Fruit fly (Drosophila melanogaster) whole organism, prepupa: ENCODE data around the gene dpr10.
A peak's percentile ranks its signal among the peaks of the same experiment; 100 is the strongest.

Source experiments
- Blimp-1 ChIP-seq: fragments of 200-800 bp; sonication (Bioruptor generic); optimal IDR thresholded peaks from 3 replicates; lab custom pipeline; 2017; ENCODE audit warnings: missing biosample characterization, missing genetic modification characterization, mild to moderate bottlenecking, moderate library complexity, missing genetic modification reagents
- CG10631 ChIP-seq: fragments of 200-800 bp; sonication (Bioruptor generic); optimal IDR thresholded peaks from 2 replicates; lab custom pipeline; 2016; ENCODE audit warnings: missing biosample characterization, missing genetic modification characterization
- CG10669 ChIP-seq: fragments of 200-800 bp; sonication (Bioruptor generic); optimal IDR thresholded peaks from 3 replicates; lab custom pipeline; 2018; ENCODE audit warnings: missing biosample characterization, mild to moderate bottlenecking, missing genetic modification characterization, moderate library complexity
- CG11294 ChIP-seq: fragments of 200-800 bp; sonication (Bioruptor generic); IDR thresholded peaks from 2 replicates; pipeline ENCODE4 v1.3.6; 2022; ENCODE audit warnings: missing biosample characterization, missing genetic modification characterization
- CG11762 ChIP-seq: fragments of 200-800 bp; sonication (Bioruptor generic); optimal IDR thresholded peaks from 3 replicates; lab custom pipeline; 2016; ENCODE audit warnings: missing biosample characterization, missing genetic modification characterization; ENCODE audit not compliant: insufficient read depth
- CG15336 ChIP-seq: fragments of 200-800 bp; sonication (Bioruptor generic); IDR thresholded peaks from 2 replicates; pipeline ENCODE4 v1.3.6; 2022; ENCODE audit warnings: missing biosample characterization, missing genetic modification characterization
- CG1621 ChIP-seq: fragments of 200-800 bp; sonication (Bioruptor generic); optimal IDR thresholded peaks from 3 replicates; lab custom pipeline; 2018; ENCODE audit warnings: missing biosample characterization, mild to moderate bottlenecking, missing genetic modification characterization
- CG32006 ChIP-seq: fragments of 200-800 bp; sonication (Bioruptor generic); optimal IDR thresholded peaks from 3 replicates; lab custom pipeline; 2017; ENCODE audit warnings: missing biosample characterization, mild to moderate bottlenecking, missing genetic modification characterization
- CG34406 ChIP-seq: fragments of 200-800 bp; sonication (Bioruptor generic); optimal IDR thresholded peaks from 3 replicates; lab custom pipeline; 2016; ENCODE audit warnings: missing biosample characterization, missing genetic modification characterization
- CG3919 ChIP-seq: fragments of 200-800 bp; sonication (Bioruptor generic); optimal IDR thresholded peaks from 3 replicates; lab custom pipeline; 2016; ENCODE audit warnings: missing biosample characterization, missing genetic modification characterization
- CG4318 ChIP-seq: fragments of 200-800 bp; sonication (Bioruptor generic); optimal IDR thresholded peaks from 3 replicates; lab custom pipeline; 2017; ENCODE audit warnings: missing biosample characterization, mild to moderate bottlenecking, missing genetic modification characterization
- CG6276 ChIP-seq: fragments of 200-800 bp; sonication (Bioruptor generic); optimal IDR thresholded peaks from 2 replicates; lab custom pipeline; 2017; ENCODE audit warnings: missing biosample characterization, mild to moderate bottlenecking, missing genetic modification characterization
- CG6792 ChIP-seq: fragments of 200-800 bp; sonication (Bioruptor generic); optimal IDR thresholded peaks from 3 replicates; lab custom pipeline; 2016; ENCODE audit warnings: missing biosample characterization, missing genetic modification characterization
- CG6854 ChIP-seq: fragments of 200-800 bp; sonication (Bioruptor generic); optimal IDR thresholded peaks from 2 replicates; lab custom pipeline; 2017; ENCODE audit warnings: missing biosample characterization, mild to moderate bottlenecking, missing genetic modification characterization
- CG7368 ChIP-seq: fragments of 200-800 bp; sonication (Bioruptor generic); optimal IDR thresholded peaks from 3 replicates; lab custom pipeline; 2016; ENCODE audit warnings: missing biosample characterization, missing genetic modification characterization
- CG8119 ChIP-seq: fragments of 200-800 bp; sonication (Bioruptor generic); IDR thresholded peaks from 3 replicates; pipeline ENCODE4 v1.3.6; 2022; ENCODE audit warnings: missing biosample characterization, missing genetic modification characterization
- CG8319 ChIP-seq: fragments of 200-800 bp; sonication (Bioruptor generic); optimal IDR thresholded peaks from 3 replicates; lab custom pipeline; 2016; ENCODE audit warnings: missing biosample characterization, missing genetic modification characterization
- CG8632 ChIP-seq: fragments of 200-800 bp; sonication (Bioruptor generic); optimal IDR thresholded peaks from 3 replicates; lab custom pipeline; 2016; ENCODE audit warnings: missing biosample characterization, missing genetic modification characterization
- CG9139 ChIP-seq: fragments of 200-800 bp; sonication (Bioruptor generic); optimal IDR thresholded peaks from 3 replicates; lab custom pipeline; 2017; ENCODE audit warnings: missing biosample characterization, mild to moderate bottlenecking, missing genetic modification characterization
- Eip75B ChIP-seq: fragments of 200-800 bp; sonication (Bioruptor generic); optimal IDR thresholded peaks from 3 replicates; lab custom pipeline; 2016; ENCODE audit warnings: missing biosample characterization, missing genetic modification characterization
- Eip78C ChIP-seq: fragments of 200-800 bp; sonication (Bioruptor generic); peaks from one replicate; lab custom pipeline; 2016; ENCODE audit warnings: missing biosample characterization, missing genetic modification characterization
- Eip93F ChIP-seq: fragments of 200-800 bp; sonication (Bioruptor generic); optimal IDR thresholded peaks from 2 replicates; lab custom pipeline; 2016; ENCODE audit warnings: missing biosample characterization, mild to moderate bottlenecking, missing genetic modification characterization
- Ets96B ChIP-seq: fragments of 200-800 bp; optimal IDR thresholded peaks from 2 replicates; lab custom pipeline; 2019; ENCODE audit warnings: missing biosample characterization, mild to moderate bottlenecking, missing genetic modification characterization, moderate library complexity
- Hr38 ChIP-seq: sonication (Bioruptor generic); optimal IDR thresholded peaks from 2 replicates; lab custom pipeline; 2016; ENCODE audit warnings: missing biosample characterization, missing genetic modification characterization
- Hr39 ChIP-seq: fragments of 200-800 bp; sonication (Bioruptor generic); optimal IDR thresholded peaks from 2 replicates; lab custom pipeline; 2016; ENCODE audit warnings: missing biosample characterization, missing genetic modification characterization
- Lpt ChIP-seq: fragments of 200-800 bp; sonication (Bioruptor generic); optimal IDR thresholded peaks from 3 replicates; lab custom pipeline; 2016; ENCODE audit warnings: missing biosample characterization, missing genetic modification characterization
- Met ChIP-seq: fragments of 200-800 bp; sonication (Bioruptor generic); optimal IDR thresholded peaks from 3 replicates; lab custom pipeline; 2016; ENCODE audit warnings: missing biosample characterization, missing genetic modification characterization
- OdsH ChIP-seq: fragments of 200-800 bp; sonication (Bioruptor generic); optimal IDR thresholded peaks from 3 replicates; lab custom pipeline; 2016; ENCODE audit warnings: missing biosample characterization, missing genetic modification characterization
- Sox14 ChIP-seq: fragments of 200-800 bp; sonication (Bioruptor generic); optimal IDR thresholded peaks from 3 replicates; lab custom pipeline; 2016; ENCODE audit warnings: missing biosample characterization, missing genetic modification characterization
- Sox15 ChIP-seq: fragments of 200-800 bp; sonication (Bioruptor generic); optimal IDR thresholded peaks from 3 replicates; lab custom pipeline; 2016; ENCODE audit warnings: missing biosample characterization, missing genetic modification characterization
- acj6 ChIP-seq: fragments of 200-800 bp; sonication (Bioruptor generic); optimal IDR thresholded peaks from 3 replicates; lab custom pipeline; 2016; ENCODE audit warnings: missing biosample characterization, missing genetic modification characterization
- dac ChIP-seq: fragments of 200-800 bp; sonication (Bioruptor generic); optimal IDR thresholded peaks from 2 replicates; lab custom pipeline; 2017; ENCODE audit warnings: missing biosample characterization, mild to moderate bottlenecking, missing genetic modification characterization
- eg ChIP-seq: fragments of 200-800 bp; sonication (Bioruptor generic); IDR thresholded peaks from 3 replicates; pipeline ENCODE4 v1.3.6; 2022; ENCODE audit warnings: missing biosample characterization, missing genetic modification characterization
- esn ChIP-seq: fragments of 200-800 bp; sonication (Bioruptor generic); optimal IDR thresholded peaks from 2 replicates; lab custom pipeline; 2016; ENCODE audit warnings: missing biosample characterization, mild to moderate bottlenecking, missing genetic modification characterization, moderate library complexity
- fd59A ChIP-seq: fragments of 200-800 bp; sonication (Bioruptor generic); optimal IDR thresholded peaks from 2 replicates; lab custom pipeline; 2017; ENCODE audit warnings: missing biosample characterization, mild to moderate bottlenecking, missing genetic modification characterization, missing genetic modification reagents
- fd85E ChIP-seq: fragments of 200-800 bp; sonication (Bioruptor generic); optimal IDR thresholded peaks from 3 replicates; lab custom pipeline; 2016; ENCODE audit warnings: missing biosample characterization, missing genetic modification characterization
- fkh ChIP-seq: fragments of 200-800 bp; sonication (Bioruptor generic); optimal IDR thresholded peaks from 3 replicates; lab custom pipeline; 2017; ENCODE audit warnings: missing biosample characterization, mild to moderate bottlenecking, missing genetic modification characterization, moderate library complexity
- lz ChIP-seq: fragments of 200-800 bp; sonication (Bioruptor generic); optimal IDR thresholded peaks from 3 replicates; lab custom pipeline; 2016; ENCODE audit warnings: missing biosample characterization, missing genetic modification characterization
- net ChIP-seq: fragments of 200-800 bp; sonication (Bioruptor generic); optimal IDR thresholded peaks from 3 replicates; lab custom pipeline; 2016; ENCODE audit warnings: missing biosample characterization, missing genetic modification characterization
- pdm3 ChIP-seq: fragments of 200-800 bp; sonication (Bioruptor generic); optimal IDR thresholded peaks from 3 replicates; lab custom pipeline; 2016; ENCODE audit warnings: missing biosample characterization, missing genetic modification characterization
- salr ChIP-seq, 2 experiments: fragments of 200-800 bp; sonication (Bioruptor generic); optimal IDR thresholded peaks; 3 replicates each; lab custom pipeline; 2016 to 2018; ENCODE audit warnings: missing biosample characterization in 2 of 2, missing genetic modification characterization in 2 of 2, mild to moderate bottlenecking in 1 of 2
- spab ChIP-seq: fragments of 200-800 bp; sonication (Bioruptor generic); optimal IDR thresholded peaks from 2 replicates; lab custom pipeline; 2017; ENCODE audit warnings: missing biosample characterization, mild to moderate bottlenecking, missing genetic modification characterization, missing genetic modification reagents
- ss ChIP-seq, 2 experiments: fragments of 200-800 bp; sonication (Bioruptor generic); optimal IDR thresholded peaks; 2 replicates in 1 of 2; 3 replicates in 1 of 2; lab custom pipeline; 2017 to 2018; ENCODE audit warnings: mild to moderate bottlenecking in 2 of 2, missing biosample characterization in 2 of 2, missing genetic modification characterization in 2 of 2, moderate library complexity in 1 of 2
- vri ChIP-seq: fragments of 200-800 bp; sonication (Bioruptor generic); optimal IDR thresholded peaks from 3 replicates; lab custom pipeline; 2016; ENCODE audit warnings: missing biosample characterization, mild to moderate bottlenecking, missing genetic modification characterization

dpr10 gene

DNA sequence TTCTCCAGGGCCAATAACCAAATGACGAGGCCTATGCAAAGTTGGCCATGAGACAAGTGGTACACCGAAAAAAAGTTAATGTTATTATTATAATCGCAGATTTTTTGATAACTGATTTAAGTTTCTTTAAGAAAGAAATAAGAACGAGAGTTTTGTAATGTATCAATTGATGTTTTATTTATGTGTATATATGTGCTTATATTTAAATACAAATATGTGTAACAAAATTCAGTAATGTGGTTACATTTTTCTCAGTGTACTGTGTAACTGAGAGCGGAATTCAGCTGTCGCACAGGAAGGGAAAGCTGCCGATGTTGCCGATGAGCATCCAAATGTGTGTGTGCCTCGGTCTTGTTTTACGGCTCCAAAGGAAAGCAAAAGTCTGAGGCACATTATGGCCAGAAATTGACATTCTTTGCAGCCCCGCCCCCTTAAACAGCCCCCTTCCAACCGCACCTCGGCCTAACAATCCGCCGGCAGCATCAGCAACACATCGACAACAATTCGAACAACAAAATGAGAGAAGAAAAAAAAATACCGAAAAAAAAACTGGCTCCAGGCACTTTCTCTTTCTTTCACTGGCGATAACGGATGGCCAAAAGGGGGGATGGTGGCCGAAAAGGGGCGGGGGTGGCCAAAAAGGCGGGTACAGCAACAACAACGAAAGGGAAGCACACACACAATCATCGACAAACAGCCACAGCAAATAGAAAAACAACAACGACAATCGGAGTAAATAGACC, 20.5 kb upstream of the dpr10 start (continued):
- TF ChIP-seq CG9139, result no peak
- TF ChIP-seq Eip75B (GFP tag; lab: Kevin White, UChicago), result peak; percentile 35
- no peak for TF ChIP-seq CG11762 (GFP tag; lab: Kevin White, UChicago)
- no peak for TF ChIP-seq Eip93F (GFP tag; lab: Kevin White, UChicago)
- no peak for TF ChIP-seq Sox15 (GFP tag; lab: Kevin White, UChicago)
- TF ChIP-seq OdsH (GFP tag; lab: Kevin White, UChicago), result peak; percentile 52
- TF ChIP-seq CG3919 (GFP tag; lab: Kevin White, UChicago), result peak; percentile 40
- no peak for TF ChIP-seq CG6854
- TF ChIP-seq CG8119 (GFP tag; lab: Robert Waterston, UW), result peak; percentile 33; the same call in 1 of the 3 replicates
- TF ChIP-seq, all 60 proteins: peak for 30

DNA sequence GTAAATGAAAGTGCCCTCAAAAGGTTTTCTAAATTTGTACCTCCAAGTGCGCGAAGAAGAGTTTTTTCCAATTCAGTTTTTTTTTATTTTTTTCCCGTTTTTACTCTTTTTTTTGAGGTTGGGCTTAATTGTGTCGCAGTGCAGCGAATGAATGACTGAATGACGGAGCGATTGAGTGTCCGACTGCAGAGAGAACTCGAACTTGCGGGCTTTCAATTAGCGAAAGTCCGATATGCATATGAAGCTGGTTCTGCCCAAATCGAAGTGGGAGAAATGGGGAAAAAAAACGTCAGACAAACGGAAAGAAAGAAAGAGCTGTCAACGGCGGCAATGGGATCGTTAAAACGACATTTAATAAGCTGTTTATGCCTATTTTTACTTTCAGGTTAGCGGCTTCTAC, 19.9 kb upstream of the dpr10 start:
- TF ChIP-seq Met (GFP tag; lab: Kevin White, UChicago) (no peak), CG9139 (no peak), CG4318 (GFP tag; lab: Kevin White, UChicago) (no peak), Blimp-1 (GFP tag; lab: Kevin White, UChicago) (peak; percentile 14)
- TF ChIP-seq, all 60 proteins: peak for 1

DNA sequence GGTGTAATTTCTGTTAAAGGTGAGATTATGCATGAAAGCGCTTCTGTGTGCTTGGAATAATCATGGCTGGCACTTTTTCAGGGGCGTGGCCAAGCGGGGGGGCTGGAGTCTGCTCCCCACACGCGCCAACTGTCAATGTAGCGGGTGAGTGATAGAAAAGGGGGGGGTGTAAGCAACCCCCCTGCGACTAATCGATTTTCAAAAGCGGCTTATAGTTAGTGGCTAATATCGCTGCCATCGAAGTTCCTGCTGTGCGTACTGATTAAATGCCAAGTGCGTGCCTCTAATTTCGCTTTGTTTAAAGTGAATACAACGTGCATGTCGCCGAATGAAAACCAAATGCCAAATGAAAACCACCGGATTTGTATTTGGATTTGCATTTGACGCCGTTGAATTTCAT, 18.8 kb upstream of the dpr10 start:
- TF ChIP-seq CG8119 (GFP tag; lab: Robert Waterston, UW) (no peak), pdm3 (GFP tag; lab: Kevin White, UChicago) (no peak), ss (GFP tag; optimal IDR thresholded peaks at IDR 0.05; lab: Kevin White, UChicago) (no peak), CG6276 (GFP tag; lab: Kevin White, UChicago) (no peak), CG10631 (GFP tag; lab: Kevin White, UChicago) (no peak), esn (GFP tag; lab: Kevin White, UChicago) (no peak), CG8319 (GFP tag; lab: Kevin White, UChicago) (no peak), CG10669 (no peak)

DNA sequence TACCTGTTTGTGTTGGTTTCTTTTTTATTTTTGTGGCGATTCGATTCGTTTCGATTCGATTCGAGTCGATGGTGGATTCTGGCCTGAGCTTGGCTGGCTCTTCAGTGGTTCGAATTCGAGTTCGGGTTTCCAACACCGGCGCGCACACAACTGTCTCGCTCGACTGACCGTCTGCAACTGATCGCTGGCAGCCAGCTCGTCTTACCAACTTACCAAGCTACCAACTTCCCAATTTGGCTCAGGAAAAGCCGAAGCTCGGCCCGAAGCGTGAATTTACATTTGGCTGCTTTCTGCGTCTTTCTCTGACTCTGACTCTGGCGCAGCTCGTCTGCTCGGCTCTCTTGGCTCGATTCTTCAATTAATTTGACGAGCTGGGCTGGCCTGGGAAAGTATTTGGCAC, 15.7 kb upstream of the dpr10 start, which contains the start of gene ect:
Gene ect (minus strand): TSS at position 183 of the 400 bp plus-strand sequence.
- no peak for TF ChIP-seq CG11762 (GFP tag; lab: Kevin White, UChicago)
- TF ChIP-seq CG32006 (GFP tag; lab: Kevin White, UChicago), result no peak
- TF ChIP-seq CG4318 (GFP tag; lab: Kevin White, UChicago), result no peak
- no peak for TF ChIP-seq fkh (GFP tag; lab: Kevin White, UChicago)
- peak; percentile 22 for TF ChIP-seq CG3919 (GFP tag; lab: Kevin White, UChicago)
- TF ChIP-seq CG15336 (GFP tag; lab: Robert Waterston, UW), result peak; percentile 27; the same call in 1 of the 2 replicates
- no peak for TF ChIP-seq salr (GFP tag; optimal IDR thresholded peaks at IDR 0.05; lab: Kevin White, UChicago)
- no peak for TF ChIP-seq CG1621 (tag; lab: Kevin White, UChicago)
- TF ChIP-seq net (GFP tag; lab: Kevin White, UChicago), result no peak
- no peak for TF ChIP-seq ss (GFP tag; optimal IDR thresholded peaks at IDR 0.05; lab: Kevin White, UChicago)
- no peak for TF ChIP-seq fd59A (GFP tag; lab: Kevin White, UChicago)
- no peak for TF ChIP-seq esn (GFP tag; lab: Kevin White, UChicago)
- TF ChIP-seq Eip78C (GFP tag; lab: Kevin White, UChicago), result no peak
- no peak for TF ChIP-seq CG10631 (GFP tag; lab: Kevin White, UChicago)
- TF ChIP-seq fd85E (GFP tag; lab: Kevin White, UChicago), result no peak
- no peak for TF ChIP-seq vri
- TF ChIP-seq CG11294 (GFP tag; lab: Robert Waterston, UW), result no peak
- no peak for TF ChIP-seq Lpt (GFP tag; lab: Kevin White, UChicago)
- no peak for TF ChIP-seq Met (GFP tag; lab: Kevin White, UChicago)
- TF ChIP-seq acj6 (GFP tag; lab: Kevin White, UChicago), result no peak
- TF ChIP-seq spab (GFP tag; lab: Kevin White, UChicago), result no peak
- no peak for TF ChIP-seq CG34406
- TF ChIP-seq dac (GFP tag; lab: Kevin White, UChicago), result no peak
- TF ChIP-seq CG6792 (GFP tag; lab: Kevin White, UChicago), result no peak
- 0 out of 3 replicates have a peak, but pooled peaks have one; percentile 24 for TF ChIP-seq eg (GFP tag; lab: Robert Waterston, UW)
- no peak for TF ChIP-seq Eip93F (GFP tag; lab: Kevin White, UChicago)
- TF ChIP-seq Ets96B (tag; lab: Kevin White, UChicago), result no peak
- TF ChIP-seq Sox14 (GFP tag; lab: Kevin White, UChicago), result no peak
- no peak for TF ChIP-seq CG8632 (GFP tag; lab: Kevin White, UChicago)
- TF ChIP-seq lz (GFP tag; lab: Kevin White, UChicago), result no peak
- TF ChIP-seq Hr38 (GFP tag; lab: Kevin White, UChicago), result no peak
- TF ChIP-seq Hr39, result no peak
- TF ChIP-seq CG7368 (GFP tag; lab: Kevin White, UChicago), result no peak
